Fruit fly (Drosophila melanogaster): ENCODE results near the gene CG14931.

DNA sequence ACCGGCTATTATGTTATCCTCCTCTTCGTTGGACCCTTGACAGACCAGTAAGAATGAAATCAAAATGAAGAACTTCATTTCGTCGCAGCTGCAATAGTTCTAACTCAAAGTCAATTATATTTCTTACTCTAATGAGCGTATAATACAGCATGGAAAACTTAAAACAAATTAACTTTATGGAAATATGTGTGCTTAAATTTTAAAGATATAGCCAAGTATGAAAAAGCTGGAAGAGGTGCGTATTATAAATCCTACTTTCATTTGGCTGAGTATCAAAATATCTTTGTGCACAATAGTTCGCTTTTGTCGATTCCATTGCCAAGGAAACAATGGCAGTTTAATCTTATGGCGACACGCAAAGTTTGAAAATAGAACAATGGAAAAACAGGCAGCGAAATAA lies 33.7 kb upstream of the CG14931 start, which contains the start of gene Sfp33A1:
- no peak for TF ChIP-seq CG8478 (optimal IDR thresholded peaks at IDR 0.05)
- no peak for TF ChIP-seq CTCF (optimal IDR thresholded peaks at IDR 0.05)

All from S2 (cell line).